Worm (Caenorhabditis elegans): ENCODE results near the gene Y73B6A.1.

The Y73B6A.1 gene

DNA sequence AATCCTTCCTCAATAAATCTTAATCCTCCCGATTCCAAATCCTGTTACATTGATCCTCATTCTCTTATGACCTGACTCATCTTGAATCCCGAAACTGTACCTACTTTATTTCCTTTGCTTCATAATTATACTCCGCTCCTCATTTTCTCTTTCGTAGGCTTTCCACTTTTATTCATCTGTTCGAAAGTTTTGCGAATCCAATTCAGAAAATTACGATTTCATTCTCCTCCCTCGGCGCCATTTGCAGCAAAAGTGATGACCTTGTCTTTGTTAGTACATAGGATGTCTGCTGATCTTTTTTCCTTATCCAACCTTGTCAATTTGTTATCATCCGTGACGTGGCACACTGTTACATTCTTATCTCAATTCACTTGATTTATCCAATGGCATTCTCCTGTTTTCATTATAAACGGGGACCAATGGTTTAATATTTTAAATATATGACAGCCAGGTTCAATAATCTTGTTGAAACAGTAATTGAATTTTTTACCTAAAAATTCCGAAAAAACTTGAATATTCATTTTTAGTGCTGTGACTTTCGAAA, 15.2 kb downstream of the Y73B6A.1 start:
- TF ChIP-seq elt-3 (tag; optimal IDR thresholded peaks at IDR 0.05) (peak in 4 of 6 experiments; percentile 73 to 89 (median 84)), lin-14 (GFP tag; optimal IDR thresholded peaks at IDR 0.05) (peak; percentile 52), pag-3 (tag; optimal IDR thresholded peaks at IDR 0.05; ENCODE audit: borderline replicate concordance, insufficient read depth) (peak; percentile 64), efl-1 (optimal IDR thresholded peaks at IDR 0.05) (no peak), efl-1 (GFP tag; optimal IDR thresholded peaks at IDR 0.05 in 1 of 2) (peak in 1 of 2 experiments; percentile 77), hlh-4 (tag; optimal IDR thresholded peaks at IDR 0.05) (no peak), blmp-1 (tag; optimal IDR thresholded peaks at IDR 0.05) (peak; percentile 87), C04F5.9 (tag; optimal IDR thresholded peaks at IDR 0.05) (no peak), nhr-28 (tag; optimal IDR thresholded peaks at IDR 0.05) (no peak), nhr-20 (tag; optimal IDR thresholded peaks at IDR 0.05) (peak; percentile 2), lin-13 (GFP tag; optimal IDR thresholded peaks at IDR 0.05) (no peak)

DNA sequence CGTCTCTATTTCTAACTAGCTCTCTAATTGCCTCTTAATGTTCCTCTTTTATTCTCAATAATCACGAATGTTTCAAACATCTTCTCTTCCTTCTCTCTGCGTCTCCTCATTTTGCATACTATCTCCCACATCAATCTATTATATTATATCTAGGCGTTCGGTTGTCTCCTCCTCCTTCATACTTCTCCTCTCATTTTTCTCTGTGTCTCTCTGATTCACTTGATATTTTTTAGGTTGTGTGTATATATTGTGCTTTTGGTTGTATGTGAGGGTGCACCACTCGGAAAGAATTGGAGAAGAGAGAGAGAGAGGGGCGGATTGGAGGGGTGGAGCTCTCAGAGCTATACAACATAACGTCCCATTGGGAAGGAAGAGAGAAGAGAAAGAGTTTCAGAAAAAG, 19.2 kb downstream of the Y73B6A.1 start:
- TF ChIP-seq pag-3 (tag; optimal IDR thresholded peaks at IDR 0.05; ENCODE audit: borderline replicate concordance, insufficient read depth) (no peak), hlh-4 (tag; optimal IDR thresholded peaks at IDR 0.05) (no peak), ama-1 (optimal IDR thresholded peaks at IDR 0.05) (no peak), unc-62 (GFP tag; optimal IDR thresholded peaks at IDR 0.05) (no peak), efl-1 (optimal IDR thresholded peaks at IDR 0.05) (no peak), efl-1 (GFP tag; optimal IDR thresholded peaks at IDR 0.05 in 1 of 2) (peak in 1 of 2 experiments; percentile 54), mef-2 (tag; optimal IDR thresholded peaks at IDR 0.05) (no peak), nhr-85 (tag) (no peak), unc-130 (tag; optimal IDR thresholded peaks at IDR 0.05) (no peak), egl-27 (tag; optimal IDR thresholded peaks at IDR 0.05) (no peak), skn-1 (tag; optimal IDR thresholded peaks at IDR 0.05) (no peak), lin-14 (GFP tag; optimal IDR thresholded peaks at IDR 0.05) (peak; percentile 73), irx-1 (tag; optimal IDR thresholded peaks at IDR 0.05) (no peak), sptf-1 (tag; optimal IDR thresholded peaks at IDR 0.05) (no peak), isw-1 (GFP tag; IDR thresholded peaks at IDR 0.05) (no peak), vab-15 (tag; optimal IDR thresholded peaks at IDR 0.05) (no peak), nhr-28 (tag; optimal IDR thresholded peaks at IDR 0.05) (no peak), rnt-1 (tag; optimal IDR thresholded peaks at IDR 0.05) (peak; percentile 15), tbx-2 (tag; optimal IDR thresholded peaks at IDR 0.05) (peak; percentile 14), nhr-77 (tag; optimal IDR thresholded peaks at IDR 0.05) (no peak), ztf-11 (tag; optimal IDR thresholded peaks at IDR 0.05) (peak in 1 of 2 experiments; percentile 43)

DNA sequence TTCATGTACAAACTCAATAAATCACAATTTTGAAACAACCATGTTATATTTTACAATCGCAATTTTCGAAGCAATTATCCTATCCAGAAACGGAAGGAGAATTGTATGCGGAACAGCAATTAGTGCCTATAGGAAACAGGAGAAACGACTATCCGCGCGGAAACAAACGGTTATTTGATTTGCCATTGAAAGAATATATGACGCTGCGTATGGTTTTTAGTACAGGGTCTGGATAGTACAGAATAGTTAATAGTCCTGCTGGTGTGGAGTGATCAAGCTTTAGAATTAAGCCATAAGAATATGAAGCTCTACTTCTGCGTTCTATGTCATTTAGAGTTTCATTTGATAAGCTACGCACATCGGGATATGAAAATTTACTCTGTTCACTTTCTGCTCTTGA, 20.9 kb downstream of the Y73B6A.1 start:
- no peak for TF ChIP-seq C04F5.9 (tag; optimal IDR thresholded peaks at IDR 0.05)
- TF ChIP-seq blmp-1 (tag; optimal IDR thresholded peaks at IDR 0.05): peak; percentile 3

DNA sequence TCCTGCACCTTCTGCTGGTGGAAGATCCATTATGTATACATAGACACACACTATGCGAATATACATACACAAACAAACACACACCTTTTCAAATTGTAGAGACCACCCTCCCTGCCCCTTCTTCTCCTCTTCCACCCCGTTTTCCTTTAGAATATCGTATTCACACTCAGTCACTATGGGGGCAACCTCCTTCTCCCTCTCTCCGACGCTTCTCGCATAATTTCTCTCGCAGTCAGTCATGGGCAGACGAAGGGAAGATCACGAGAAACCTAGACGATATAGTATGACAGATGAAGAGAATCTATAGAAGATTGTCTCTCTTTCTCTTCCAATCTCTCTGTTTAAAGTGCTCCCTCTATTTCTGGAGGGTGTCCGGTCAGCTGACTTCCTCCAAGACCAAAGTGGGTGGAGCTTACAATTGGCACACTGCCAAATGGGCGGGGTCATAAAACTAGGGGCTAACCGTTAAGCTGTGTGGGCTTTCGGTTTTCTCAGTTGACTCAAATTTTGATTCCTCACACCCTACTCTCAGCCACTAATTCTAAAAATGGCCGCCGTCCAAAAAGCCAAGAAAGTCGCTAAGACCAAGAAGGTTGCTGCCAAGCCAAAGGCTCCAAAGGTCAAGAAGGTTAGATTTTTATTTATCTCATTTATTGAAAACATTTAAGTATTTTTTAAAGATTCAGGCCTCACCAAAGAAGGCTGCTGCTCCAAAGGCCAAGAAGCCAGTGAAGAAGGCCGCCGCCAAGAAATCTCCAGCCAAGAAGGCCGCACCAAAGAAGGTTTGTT, 21.7 kb downstream of the Y73B6A.1 start, which contains the start of gene hil-7:
hil-7 (plus strand) TSS at position 446 of the 789 bp plus-strand sequence.
- TF ChIP-seq mab-9 (GFP tag; IDR thresholded peaks at IDR 0.05): 0 out of 2 replicates have a peak, but pooled peaks have one; percentile 28
- TF ChIP-seq ceh-82 (tag; optimal IDR thresholded peaks at IDR 0.05): no peak
- no peak for TF ChIP-seq sox-4 (tag; optimal IDR thresholded peaks at IDR 0.05)
- TF ChIP-seq efl-1 (optimal IDR thresholded peaks at IDR 0.05): peak; percentile 75 to 78
- TF ChIP-seq efl-1 (GFP tag; optimal IDR thresholded peaks at IDR 0.05 in 1 of 2): peak; percentile 57 to 94
- peak; percentile 93 for TF ChIP-seq lin-14 (GFP tag; optimal IDR thresholded peaks at IDR 0.05)
- TF ChIP-seq nhr-11 (tag; optimal IDR thresholded peaks at IDR 0.05): peak; percentile 45
- TF ChIP-seq isw-1 (GFP tag; IDR thresholded peaks at IDR 0.05): peak; percentile 67
- no peak for TF ChIP-seq unc-30 (tag; optimal IDR thresholded peaks at IDR 0.05)
- TF ChIP-seq unc-98 (GFP tag; IDR thresholded peaks at IDR 0.05): 0 out of 2 replicates have a peak, but pooled peaks have one; percentile 35
- no peak for TF ChIP-seq hlh-17 (GFP tag; optimal IDR thresholded peaks at IDR 0.05; ENCODE audit: borderline replicate concordance)
- no peak for TF ChIP-seq nhr-77 (tag; optimal IDR thresholded peaks at IDR 0.05)
- peak; percentile 79 for TF ChIP-seq nhr-47 (tag; optimal IDR thresholded peaks at IDR 0.05)
- TF ChIP-seq nhr-85 (tag): peak; percentile 94
- no peak for TF ChIP-seq sup-37 (GFP tag; optimal IDR thresholded peaks at IDR 0.05)
- peak; percentile 50 for TF ChIP-seq irx-1 (tag; optimal IDR thresholded peaks at IDR 0.05)
- peak; percentile 59 for TF ChIP-seq grh-1 (GFP tag; IDR thresholded peaks at IDR 0.05)
- TF ChIP-seq mep-1 (tag; optimal IDR thresholded peaks at IDR 0.05): peak; percentile 90
- TF ChIP-seq pag-3 (tag; optimal IDR thresholded peaks at IDR 0.05; ENCODE audit: borderline replicate concordance, insufficient read depth): no peak
- peak; percentile 88 for TF ChIP-seq tbx-2 (tag; optimal IDR thresholded peaks at IDR 0.05)
- TF ChIP-seq elt-3 (tag; optimal IDR thresholded peaks at IDR 0.05): no peak
- TF ChIP-seq dsc-1 (tag; optimal IDR thresholded peaks at IDR 0.05): peak; percentile 35
- no peak for TF ChIP-seq nhr-76 (tag; optimal IDR thresholded peaks at IDR 0.05)
- no peak for TF ChIP-seq nhr-237 (tag; optimal IDR thresholded peaks at IDR 0.05)
- peak; percentile 39 for TF ChIP-seq nhr-90 (tag; optimal IDR thresholded peaks at IDR 0.05; ENCODE audit: poor library complexity)
- no peak for TF ChIP-seq lin-15B (tag; optimal IDR thresholded peaks at IDR 0.05)
- TF ChIP-seq ama-1 (optimal IDR thresholded peaks at IDR 0.05): no peak
- peak; percentile 68 for TF ChIP-seq fkh-8 (tag; optimal IDR thresholded peaks at IDR 0.05)

All from whole organism, L1 larva.